Worm (Caenorhabditis elegans) whole organism, L2 larva: ENCODE results near the gene hda-6.

Source experiments
- C34F6.9 ChIP-seq: fragments of 150-350 bp; optimal IDR thresholded peaks from 2 replicates; lab custom pipeline; 2014; ENCODE audit warnings: missing biosample characterization, missing genetic modification characterization
- F13H6.1 ChIP-seq: sonication (generic microtip); optimal IDR thresholded peaks from 2 replicates; lab custom pipeline; 2016; ENCODE audit warnings: missing genetic modification characterization, missing compliant biosample characterization
- R02D3.7 ChIP-seq: fragments of 150-350 bp; optimal IDR thresholded peaks from 2 replicates; lab custom pipeline; 2014; ENCODE audit warnings: missing biosample characterization, missing genetic modification characterization
- Y55F3AM.14 ChIP-seq: fragments of 200-800 bp; sonication (Bioruptor generic); optimal IDR thresholded peaks from 2 replicates; lab custom pipeline; 2018; ENCODE audit warnings: mild to moderate bottlenecking, missing genetic modification characterization, missing compliant biosample characterization
- ZK546.5 ChIP-seq: sonication (generic microtip); optimal IDR thresholded peaks from 2 replicates; lab custom pipeline; 2017; ENCODE audit warnings: missing biosample characterization, missing genetic modification characterization
- alr-1 ChIP-seq: fragments of 150-350 bp; optimal IDR thresholded peaks from 2 replicates; lab custom pipeline; 2014; ENCODE audit warnings: missing biosample characterization, missing genetic modification characterization
- aly-2 ChIP-seq: fragments of 150-350 bp; optimal IDR thresholded peaks from 2 replicates; lab custom pipeline; 2014; ENCODE audit warnings: missing biosample characterization, missing genetic modification characterization
- ama-1 ChIP-seq: fragments of 150-350 bp; optimal IDR thresholded peaks from 2 replicates; lab custom pipeline; 2018; ENCODE audit warnings: inconsistent platforms
- blmp-1 ChIP-seq: sonication (generic microtip); optimal IDR thresholded peaks from 2 replicates; lab custom pipeline; 2017; ENCODE audit warnings: missing genetic modification characterization, mild to moderate bottlenecking, missing compliant biosample characterization, antibody characterized with exemption, moderate library complexity; ENCODE audit not compliant: insufficient read depth
- ceh-16 ChIP-seq: fragments of 150-350 bp; optimal IDR thresholded peaks from 2 replicates; lab custom pipeline; 2014; ENCODE audit warnings: missing biosample characterization, missing genetic modification characterization
- ceh-82 ChIP-seq: fragments of 150-350 bp; optimal IDR thresholded peaks from 2 replicates; lab custom pipeline; 2014; ENCODE audit warnings: missing biosample characterization, missing genetic modification characterization
- crh-2 ChIP-seq: sonication (generic microtip); optimal IDR thresholded peaks from 2 replicates; lab custom pipeline; 2017; ENCODE audit warnings: missing biosample characterization, missing genetic modification characterization
- dmd-4 ChIP-seq: sonication (generic microtip); optimal IDR thresholded peaks from 2 replicates; lab custom pipeline; 2017; ENCODE audit warnings: missing biosample characterization, missing genetic modification characterization
- egl-27 ChIP-seq: sonication (generic microtip); optimal IDR thresholded peaks from 3 replicates; lab custom pipeline; 2017; ENCODE audit warnings: missing biosample characterization, missing genetic modification reagents, missing genetic modification characterization
- elt-1 ChIP-seq: fragments of 150-350 bp; optimal IDR thresholded peaks from 2 replicates; lab custom pipeline; 2014; ENCODE audit warnings: missing biosample characterization, missing genetic modification characterization
- elt-3 ChIP-seq: sonication (generic microtip); optimal IDR thresholded peaks from 2 replicates; lab custom pipeline; 2017; ENCODE audit warnings: missing biosample characterization, missing genetic modification characterization
- fos-1 ChIP-seq: fragments of 150-350 bp; optimal IDR thresholded peaks from 2 replicates; lab custom pipeline; 2014; ENCODE audit warnings: missing biosample characterization, missing genetic modification characterization
- gmeb-1 ChIP-seq: fragments of 150-350 bp; optimal IDR thresholded peaks from 2 replicates; lab custom pipeline; 2014; ENCODE audit warnings: missing biosample characterization, missing genetic modification characterization
- lin-11 ChIP-seq: fragments of 150-350 bp; sonication (generic microtip); optimal IDR thresholded peaks from 2 replicates; lab custom pipeline; 2014; ENCODE audit warnings: missing biosample characterization, missing genetic modification characterization, inconsistent platforms, mixed read lengths
- lin-13 ChIP-seq: fragments of 150-350 bp; optimal IDR thresholded peaks from 2 replicates; lab custom pipeline; 2014; ENCODE audit warnings: missing biosample characterization, missing genetic modification reagents, missing genetic modification characterization
- lin-39 ChIP-seq: fragments of 150-350 bp; optimal IDR thresholded peaks from 2 replicates; lab custom pipeline; 2014; ENCODE audit warnings: missing biosample characterization, missing genetic modification reagents, missing genetic modification characterization
- lsy-2 ChIP-seq, 2 experiments: fragments of 150-350 bp in 1 of 2; sonication (generic microtip) in 1 of 2; optimal IDR thresholded peaks; 2 replicates each; lab custom pipeline; 2014 to 2017; ENCODE audit warnings: missing biosample characterization in 2 of 2, missing genetic modification characterization in 2 of 2
- mab-5 ChIP-seq: fragments of 150-350 bp; optimal IDR thresholded peaks from 2 replicates; lab custom pipeline; 2014; ENCODE audit warnings: missing biosample characterization, missing genetic modification characterization
- mbf-1 ChIP-seq: sonication (generic microtip); optimal IDR thresholded peaks from 2 replicates; lab custom pipeline; 2017; ENCODE audit warnings: missing biosample characterization, missing genetic modification characterization
- mdl-1 ChIP-seq, 2 experiments: fragments of 150-350 bp in 1 of 2; sonication (generic microtip) in 1 of 2; optimal IDR thresholded peaks; 2 replicates each; lab custom pipeline; 2017; ENCODE audit warnings: missing biosample characterization in 2 of 2, missing genetic modification characterization in 2 of 2
- nhr-10 ChIP-seq: sonication (generic microtip); optimal IDR thresholded peaks from 2 replicates; lab custom pipeline; 2017; ENCODE audit warnings: missing biosample characterization, missing genetic modification characterization
- nhr-11 ChIP-seq: fragments of 150-350 bp; optimal IDR thresholded peaks from 2 replicates; lab custom pipeline; 2014; ENCODE audit warnings: missing biosample characterization, missing genetic modification characterization
- nhr-12 ChIP-seq: fragments of 150-350 bp; optimal IDR thresholded peaks from 2 replicates; lab custom pipeline; 2014; ENCODE audit warnings: missing biosample characterization, missing genetic modification characterization
- nhr-129 ChIP-seq: fragments of 150-350 bp; optimal IDR thresholded peaks from 2 replicates; lab custom pipeline; 2014; ENCODE audit warnings: missing biosample characterization, missing genetic modification characterization
- nhr-21 ChIP-seq: fragments of 150-350 bp; optimal IDR thresholded peaks from 2 replicates; lab custom pipeline; 2014; ENCODE audit warnings: missing biosample characterization, missing genetic modification characterization
- nhr-23 ChIP-seq: fragments of 150-350 bp; optimal IDR thresholded peaks from 2 replicates; lab custom pipeline; 2014; ENCODE audit warnings: missing biosample characterization, missing genetic modification reagents, missing genetic modification characterization
- nhr-237 ChIP-seq: fragments of 150-350 bp; optimal IDR thresholded peaks from 2 replicates; lab custom pipeline; 2014; ENCODE audit warnings: missing biosample characterization, missing genetic modification characterization
- nhr-25 ChIP-seq: fragments of 150-350 bp; sonication (generic microtip); optimal IDR thresholded peaks from 3 replicates; lab custom pipeline; 2014; ENCODE audit warnings: missing biosample characterization, missing genetic modification characterization
- nhr-6 ChIP-seq: fragments of 150-350 bp; optimal IDR thresholded peaks from 2 replicates; lab custom pipeline; 2014; ENCODE audit warnings: missing biosample characterization, missing genetic modification characterization
- nhr-77 ChIP-seq: fragments of 150-350 bp; optimal IDR thresholded peaks from 2 replicates; lab custom pipeline; 2014; ENCODE audit warnings: missing biosample characterization, missing genetic modification characterization
- peb-1 ChIP-seq: fragments of 150-350 bp; optimal IDR thresholded peaks from 2 replicates; lab custom pipeline; 2014; ENCODE audit warnings: missing biosample characterization, missing genetic modification characterization
- sem-4 ChIP-seq: fragments of 150-350 bp; optimal IDR thresholded peaks from 2 replicates; lab custom pipeline; 2014; ENCODE audit warnings: missing biosample characterization, missing genetic modification reagents, missing genetic modification characterization
- skn-1 ChIP-seq: sonication (generic microtip); optimal IDR thresholded peaks from 2 replicates; lab custom pipeline; 2017; ENCODE audit warnings: missing biosample characterization, missing genetic modification characterization
- sma-3 ChIP-seq: sonication (generic microtip); optimal IDR thresholded peaks from 2 replicates; lab custom pipeline; 2016; ENCODE audit warnings: missing genetic modification reagents, missing genetic modification characterization, missing compliant biosample characterization
- sma-9 ChIP-seq, 2 experiments: fragments of 150-350 bp in 1 of 2; sonication (generic microtip) in 1 of 2; optimal IDR thresholded peaks; 2 replicates each; lab custom pipeline; 2014 to 2016; ENCODE audit warnings: missing genetic modification characterization in 2 of 2, mild to moderate bottlenecking in 1 of 2, missing biosample characterization in 1 of 2, missing compliant biosample characterization in 1 of 2, missing genetic modification reagents in 1 of 2, moderate library complexity in 1 of 2
- snpc-4 ChIP-seq: fragments of 150-350 bp; optimal IDR thresholded peaks from 2 replicates; lab custom pipeline; 2014; ENCODE audit warnings: missing biosample characterization, missing genetic modification characterization
- unc-39 ChIP-seq: fragments of 150-350 bp; optimal IDR thresholded peaks from 2 replicates; lab custom pipeline; 2014; ENCODE audit warnings: missing biosample characterization, missing genetic modification characterization
- unc-55 ChIP-seq: fragments of 150-350 bp; sonication (generic microtip); optimal IDR thresholded peaks from 3 replicates; lab custom pipeline; 2014; ENCODE audit warnings: missing biosample characterization, missing genetic modification reagents, missing genetic modification characterization
- unc-62 ChIP-seq: fragments of 150-350 bp; optimal IDR thresholded peaks from 2 replicates; lab custom pipeline; 2014; ENCODE audit warnings: missing biosample characterization, missing genetic modification reagents, missing genetic modification characterization
- zag-1 ChIP-seq: fragments of 150-350 bp; optimal IDR thresholded peaks from 2 replicates; lab custom pipeline; 2014; ENCODE audit warnings: missing biosample characterization, missing genetic modification characterization
- ztf-1 ChIP-seq: fragments of 200-800 bp; sonication (Bioruptor generic); conservative IDR thresholded peaks from 2 replicates; pipeline ENCODE4 v1.3.6; 2022; ENCODE audit warnings: missing genetic modification characterization, missing compliant biosample characterization
- ztf-11 ChIP-seq: sonication (generic microtip); optimal IDR thresholded peaks from 2 replicates; lab custom pipeline; 2017; ENCODE audit warnings: missing biosample characterization, missing genetic modification characterization
- ztf-4 ChIP-seq: fragments of 150-350 bp; optimal IDR thresholded peaks from 2 replicates; lab custom pipeline; 2014; ENCODE audit warnings: missing biosample characterization, missing genetic modification characterization

Gene hda-6

ce11 chrIV:5396769-5397168 is 32.7 kb upstream of the hda-6 start, which contains the start of gene ZK616.3:
TSS of gene ZK616.3 (plus strand) at chrIV:5397069.
- TF ChIP-seq lin-11 (no peak), zag-1 (no peak), F13H6.1 (tag; lab: Kevin White, UChicago) (no peak), fos-1 (tag; lab: Kevin White, UChicago) (no peak), unc-62 (GFP tag; lab: Kevin White, UChicago) (no peak), elt-1 (tag; lab: Kevin White, UChicago) (no peak), gmeb-1 (tag; lab: Kevin White, UChicago) (no peak), nhr-129 (tag; lab: Kevin White, UChicago) (no peak), nhr-77 (tag; lab: Kevin White, UChicago) (no peak), lin-39 (tag; lab: Kevin White, UChicago) (no peak), skn-1 (tag; lab: Kevin White, UChicago) (no peak), R02D3.7 (no peak), mbf-1 (no peak), ztf-11 (no peak), mdl-1 (tag; optimal IDR thresholded peaks at IDR 0.05; lab: Kevin White, UChicago) (no peak), sma-3 (GFP tag; lab: Kevin White, UChicago) (no peak), nhr-21 (no peak), lsy-2 (tag; optimal IDR thresholded peaks at IDR 0.05; lab: Kevin White, UChicago) (no peak), ceh-82 (tag; lab: Kevin White, UChicago) (no peak), ZK546.5 (tag; lab: Kevin White, UChicago) (no peak)
- TF ChIP-seq, all 48 proteins: peak for 0

- peak; percentile 90 for TF ChIP-seq unc-55 (GFP tag; lab: Kevin White, UChicago)
- TF ChIP-seq ceh-16 (tag; lab: Kevin White, UChicago): peak; percentile 66
- TF ChIP-seq mbf-1: no peak
- no peak for TF ChIP-seq Y55F3AM.14 (GFP tag; lab: Kevin White, UChicago)
- peak; percentile 25 for TF ChIP-seq ZK546.5 (tag; lab: Kevin White, UChicago)
- TF ChIP-seq elt-1 (tag; lab: Kevin White, UChicago): no peak
- TF ChIP-seq R02D3.7: peak; percentile 25
- no peak for TF ChIP-seq unc-62 (GFP tag; lab: Kevin White, UChicago)
- TF ChIP-seq nhr-10 (tag; lab: Kevin White, UChicago): peak; percentile 74
- TF ChIP-seq ztf-4: no peak
- no peak for TF ChIP-seq nhr-23 (tag; lab: Kevin White, UChicago)
- TF ChIP-seq nhr-11 (tag; lab: Kevin White, UChicago): no peak
- no peak for TF ChIP-seq ztf-11
- peak; percentile 74 for TF ChIP-seq nhr-25 (tag; lab: Kevin White, UChicago)
- TF ChIP-seq ztf-1 (GFP tag; lab: Robert Waterston, UW): no peak
- TF ChIP-seq blmp-1 (tag; lab: Kevin White, UChicago): peak; percentile 49
- no peak for TF ChIP-seq unc-39 (tag; lab: Kevin White, UChicago)
- TF ChIP-seq F13H6.1 (tag; lab: Kevin White, UChicago): peak; percentile 77
- no peak for TF ChIP-seq nhr-237
- peak; percentile 85 for TF ChIP-seq gmeb-1 (tag; lab: Kevin White, UChicago)
- TF ChIP-seq peb-1: no peak
- TF ChIP-seq snpc-4: peak; percentile 64
- peak; percentile 60 for TF ChIP-seq nhr-129 (tag; lab: Kevin White, UChicago)
- no peak for TF ChIP-seq mdl-1 (tag; optimal IDR thresholded peaks at IDR 0.05; lab: Kevin White, UChicago)
- no peak for TF ChIP-seq elt-3 (tag; lab: Kevin White, UChicago)
- no peak for TF ChIP-seq alr-1 (tag; lab: Kevin White, UChicago)
- no peak for TF ChIP-seq lin-39 (tag; lab: Kevin White, UChicago)
- TF ChIP-seq dmd-4 (tag; lab: Kevin White, UChicago): no peak
- TF ChIP-seq egl-27: peak; percentile 70
- peak; percentile 84 for TF ChIP-seq sma-9 (GFP tag; optimal IDR thresholded peaks at IDR 0.05; lab: Kevin White, UChicago)
- no peak for TF ChIP-seq sma-9 (tag; optimal IDR thresholded peaks at IDR 0.05; lab: Kevin White, UChicago)
- no peak for TF ChIP-seq aly-2 (tag; lab: Kevin White, UChicago)
- TF ChIP-seq ceh-82 (tag; lab: Kevin White, UChicago): no peak
- peak; percentile 51 for TF ChIP-seq nhr-21
- peak; percentile 63 for TF ChIP-seq nhr-6 (tag; lab: Kevin White, UChicago)
- TF ChIP-seq ama-1 (lab: Kevin White, UChicago): no peak
- TF ChIP-seq zag-1: peak; percentile 27
- peak; percentile 67 for TF ChIP-seq sem-4 (tag; lab: Kevin White, UChicago)
- TF ChIP-seq crh-2 (tag; lab: Kevin White, UChicago): peak; percentile 83
- TF ChIP-seq sma-3 (GFP tag; lab: Kevin White, UChicago): peak; percentile 69
- TF ChIP-seq lsy-2 (tag; optimal IDR thresholded peaks at IDR 0.05; lab: Kevin White, UChicago): peak; percentile 87 to 92
- peak; percentile 77 for TF ChIP-seq lin-13 (GFP tag; lab: Kevin White, UChicago)
- TF ChIP-seq skn-1 (tag; lab: Kevin White, UChicago): peak; percentile 16
- peak; percentile 83 for TF ChIP-seq mab-5 (tag; lab: Kevin White, UChicago)
- TF ChIP-seq fos-1 (tag; lab: Kevin White, UChicago): peak; percentile 60
- no peak for TF ChIP-seq nhr-77 (tag; lab: Kevin White, UChicago)
- TF ChIP-seq nhr-12 (tag; lab: Kevin White, UChicago): no peak
- peak; percentile 90 for TF ChIP-seq C34F6.9
- peak; percentile 55 for TF ChIP-seq lin-11
Observed at ce11 chrIV:5394687-5395086, 30.6 kb upstream of the hda-6 start, which contains the start of the genes perm-3 and swsn-6. TSS of gene perm-3 (minus strand) at chrIV:5394804. TSS of gene swsn-6 (plus strand) at chrIV:5395033.
